Fruit fly (Drosophila melanogaster) Kc167 (cell line): ENCODE measurements around the gene Sp212.

Experiments used
- Myc ChIP-seq: fragments of >200 bp; optimal IDR thresholded peaks from 2 replicates; lab custom pipeline; 2017; ENCODE audit warnings: missing external identifiers
- Sin3A ChIP-seq: fragments of >200 bp; optimal IDR thresholded peaks from 2 replicates; lab custom pipeline; 2018; ENCODE audit warnings: missing external identifiers
- h ChIP-seq: fragments of >200 bp; optimal IDR thresholded peaks from 3 replicates; lab custom pipeline; 2018; ENCODE audit warnings: missing external identifiers
- insv ChIP-seq: fragments of >200 bp; optimal IDR thresholded peaks from 3 replicates; lab custom pipeline; 2018; ENCODE audit warnings: missing external identifiers
- psq ChIP-seq: fragments of >200 bp; optimal IDR thresholded peaks from 2 replicates; lab custom pipeline; 2017; ENCODE audit warnings: missing external identifiers
- ttk ChIP-seq: sonication (Bioruptor generic); optimal IDR thresholded peaks from 2 replicates; lab custom pipeline; 2017; ENCODE audit warnings: missing external identifiers

Sp212 gene

DNA sequence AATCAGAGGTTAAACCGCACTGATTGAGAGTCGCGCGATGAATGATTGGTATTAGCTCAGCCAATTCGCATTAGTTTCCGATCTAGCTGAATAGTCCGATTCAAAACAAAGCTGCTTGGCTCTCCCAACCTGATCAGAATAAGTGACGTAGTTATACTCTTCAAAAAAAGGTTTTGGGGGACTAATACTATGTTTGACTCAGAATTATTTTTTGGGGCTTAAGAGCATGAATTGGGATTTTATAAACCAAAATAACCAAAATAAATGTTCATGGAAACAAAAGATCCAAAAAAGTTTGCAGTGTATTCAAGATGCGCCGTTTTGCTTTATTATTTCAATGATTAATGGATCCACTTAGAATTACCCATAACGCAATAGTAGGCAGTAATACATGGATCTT, 6.1 kb downstream of the Sp212 start, which contains the start of gene CG9649:
Gene CG9649 (minus strand): TSS at position 44 of the 400 bp plus-strand sequence.
- TF ChIP-seq Sin3A (lab: Kevin White, UChicago) (no peak), ttk (lab: Kevin White, UChicago) (no peak), insv (no peak), h (lab: Kevin White, UChicago) (no peak), Myc (lab: Kevin White, UChicago) (no peak), psq (lab: Kevin White, UChicago) (no peak)

DNA sequence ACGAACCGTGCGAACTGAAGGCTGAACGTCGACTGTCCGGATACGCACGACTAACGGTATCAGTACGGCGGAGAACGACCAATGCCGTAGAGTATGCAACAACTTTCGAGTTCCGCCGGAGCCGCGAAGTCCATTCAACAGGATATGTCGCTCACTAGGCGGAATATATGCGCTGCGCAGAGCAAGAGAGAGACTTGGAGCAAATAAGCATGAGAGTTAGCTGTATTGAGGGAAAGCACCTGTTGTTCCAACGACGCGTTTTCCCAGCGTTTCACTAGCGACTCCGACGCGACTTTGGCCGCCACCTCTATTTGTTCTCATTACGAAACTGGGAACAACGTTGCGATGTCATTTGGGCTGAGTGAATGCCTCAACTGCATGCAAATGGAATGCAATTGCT, 9.2 kb downstream of the Sp212 start, which contains the start of gene Dop1R1:
Gene Dop1R1 (minus strand): TSS at position 35 of the 400 bp plus-strand sequence.
- TF ChIP-seq insv (no peak), Myc (lab: Kevin White, UChicago) (no peak), ttk (lab: Kevin White, UChicago) (no peak), h (lab: Kevin White, UChicago) (no peak), Sin3A (lab: Kevin White, UChicago) (no peak), psq (lab: Kevin White, UChicago) (no peak)
